Worm (Caenorhabditis elegans): Measurements from ENCODE around the gene ubc-22.

ce11 chrX:8835405-8835804 lies 33.6 kb downstream of the ubc-22 start, which contains the start of gene sec-15:
- TF ChIP-seq unc-62 (GFP tag; optimal IDR thresholded peaks at IDR 0.05): no peak
- no peak for TF ChIP-seq lin-32 (GFP tag; optimal IDR thresholded peaks at IDR 0.05)
- TF ChIP-seq elt-3 (tag; optimal IDR thresholded peaks at IDR 0.05): no peak
- no peak for TF ChIP-seq sptf-1 (tag; optimal IDR thresholded peaks at IDR 0.05)
- no peak for TF ChIP-seq elt-1 (tag; optimal IDR thresholded peaks at IDR 0.05; ENCODE audit: borderline replicate concordance, insufficient read depth)
- TF ChIP-seq snpc-4 (tag; optimal IDR thresholded peaks at IDR 0.05): no peak
- TF ChIP-seq lin-13 (tag; optimal IDR thresholded peaks at IDR 0.05): no peak
- no peak for TF ChIP-seq mab-5 (tag; optimal IDR thresholded peaks at IDR 0.05)
- TF ChIP-seq nhr-237 (tag; optimal IDR thresholded peaks at IDR 0.05): no peak
- no peak for TF ChIP-seq lsy-2 (tag; optimal IDR thresholded peaks at IDR 0.05)
- no peak for TF ChIP-seq ztf-11 (tag; optimal IDR thresholded peaks at IDR 0.05)
